Worm (Caenorhabditis elegans) whole organism, midembryonic: ENCODE data around the gene idpp-6.

Source experiments
- T22C8.4 ChIP-seq: fragments of 200-800 bp; sonication (Bioruptor generic); IDR thresholded peaks from 2 replicates; pipeline ENCODE4 v1.3.6; 2022; ENCODE audit warnings: missing genetic modification characterization, missing compliant biosample characterization
- cog-1 ChIP-seq: sonication (generic microtip); optimal IDR thresholded peaks from 2 replicates; lab custom pipeline; 2016; ENCODE audit warnings: missing genetic modification characterization, missing compliant biosample characterization
- flt-1 ChIP-seq: fragments of 200-800 bp; sonication (Bioruptor generic); IDR thresholded peaks from 2 replicates; pipeline ENCODE4 v1.3.6; 2022; ENCODE audit warnings: missing genetic modification characterization, missing compliant biosample characterization
- klf-2 ChIP-seq: fragments of 200-800 bp; sonication (Bioruptor generic); conservative IDR thresholded peaks from 2 replicates; pipeline ENCODE4 v1.3.6; 2022; ENCODE audit warnings: missing genetic modification reagents, missing genetic modification characterization, missing compliant biosample characterization
- med-1 ChIP-seq: sonication (generic microtip); optimal IDR thresholded peaks from 2 replicates; lab custom pipeline; 2017; ENCODE audit warnings: missing genetic modification characterization, mild to moderate bottlenecking, missing compliant biosample characterization, antibody characterized with exemption, missing genetic modification reagents; ENCODE audit not compliant: insufficient read depth
- ref-1 ChIP-seq: fragments of 200-800 bp; sonication (Bioruptor generic); conservative IDR thresholded peaks from 2 replicates; pipeline ENCODE4 v1.3.6; 2022; ENCODE audit warnings: missing genetic modification reagents, missing genetic modification characterization, missing compliant biosample characterization
- tab-1 ChIP-seq: fragments of 200-800 bp; sonication (Bioruptor generic); IDR thresholded peaks from 2 replicates; pipeline ENCODE4 v1.3.6; 2022; ENCODE audit warnings: missing genetic modification characterization, missing compliant biosample characterization
- ztf-23 ChIP-seq: fragments of 200-800 bp; sonication (Bioruptor generic); IDR thresholded peaks from 2 replicates; pipeline ENCODE4 v1.3.6; 2022; ENCODE audit warnings: missing genetic modification reagents, missing genetic modification characterization, missing compliant biosample characterization
- ztf-29 ChIP-seq: fragments of 200-800 bp; sonication (Bioruptor generic); IDR thresholded peaks from 2 replicates; pipeline ENCODE4 v1.3.6; 2022; ENCODE audit warnings: missing genetic modification reagents, missing genetic modification characterization, missing compliant biosample characterization

Gene idpp-6

DNA sequence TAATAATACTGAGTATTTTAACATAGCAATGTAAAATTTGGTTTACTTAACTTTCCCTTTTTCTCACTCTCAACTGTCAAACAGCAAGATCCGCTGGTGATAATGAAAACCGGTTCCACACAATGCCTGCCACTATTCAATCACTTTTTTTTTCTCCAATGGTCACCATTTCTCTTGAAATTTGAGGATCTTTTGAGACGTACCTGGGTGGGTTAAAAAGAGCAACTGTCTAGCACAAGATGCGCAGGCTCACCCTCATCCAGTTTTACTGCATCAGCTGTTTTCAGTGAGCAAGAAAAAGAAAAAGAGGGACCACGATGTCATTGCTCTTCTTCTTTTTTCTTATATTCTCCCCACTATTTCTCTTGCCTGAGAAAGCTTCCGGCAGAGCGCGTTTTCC, 25.3 kb downstream of the idpp-6 start:
- TF ChIP-seq T22C8.4 (no peak), tab-1 (GFP tag; lab: Robert Waterston, UW) (no peak), med-1 (no peak)

DNA sequence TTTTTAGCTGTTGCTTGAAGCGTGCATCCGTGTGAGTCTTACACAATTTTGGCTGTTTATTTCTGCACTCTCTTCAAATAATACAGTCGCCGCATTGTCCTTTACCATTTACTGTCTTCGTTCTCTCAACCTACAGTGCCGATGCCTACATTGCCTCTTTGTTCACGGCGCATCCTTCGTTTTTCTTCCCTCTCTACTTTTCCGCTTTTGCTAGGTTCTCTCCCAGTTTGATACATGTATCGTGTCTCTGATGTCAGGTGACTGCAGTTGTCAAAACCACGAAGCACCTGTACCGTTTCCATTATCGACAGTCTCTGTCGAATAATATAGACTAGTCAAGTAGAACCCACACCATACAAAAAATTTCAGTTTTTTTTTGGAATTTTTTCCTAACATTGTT, 25.7 kb downstream of the idpp-6 start:
- TF ChIP-seq tab-1 (GFP tag; lab: Robert Waterston, UW) (no peak), flt-1 (GFP tag; lab: Robert Waterston, UW) (no peak), cog-1 (no peak), klf-2 (GFP tag; lab: Robert Waterston, UW) (no peak), T22C8.4 (no peak), ref-1 (GFP tag; lab: Robert Waterston, UW) (no peak), ztf-29 (GFP tag; lab: Robert Waterston, UW) (no peak), ztf-23 (GFP tag; lab: Robert Waterston, UW) (no peak), med-1 (no peak)

- TF ChIP-seq ref-1 (GFP tag; lab: Robert Waterston, UW) (no peak), T22C8.4 (no peak), ztf-23 (GFP tag; lab: Robert Waterston, UW) (no peak), ztf-29 (GFP tag; lab: Robert Waterston, UW) (no peak), med-1 (no peak), cog-1 (no peak), flt-1 (GFP tag; lab: Robert Waterston, UW) (no peak), klf-2 (GFP tag; lab: Robert Waterston, UW) (no peak), tab-1 (GFP tag; lab: Robert Waterston, UW) (no peak)
Observed at ce11 chrX:6813025-6813424, 30.1 kb downstream of the idpp-6 start.

- TF ChIP-seq flt-1 (GFP tag; lab: Robert Waterston, UW), result no peak
- no peak for TF ChIP-seq med-1
- TF ChIP-seq ztf-23 (GFP tag; lab: Robert Waterston, UW), result no peak
- TF ChIP-seq klf-2 (GFP tag; lab: Robert Waterston, UW), result no peak
- TF ChIP-seq cog-1, result no peak
- TF ChIP-seq ref-1 (GFP tag; lab: Robert Waterston, UW), result no peak
- TF ChIP-seq ztf-29 (GFP tag; lab: Robert Waterston, UW), result no peak
- TF ChIP-seq T22C8.4, result no peak
Observed at ce11 chrX:6818036-6818488, 35.1 kb downstream of the idpp-6 start, which contains the start of gene dhs-28. Gene dhs-28 (plus strand): TSS chrX:6818438.

DNA sequence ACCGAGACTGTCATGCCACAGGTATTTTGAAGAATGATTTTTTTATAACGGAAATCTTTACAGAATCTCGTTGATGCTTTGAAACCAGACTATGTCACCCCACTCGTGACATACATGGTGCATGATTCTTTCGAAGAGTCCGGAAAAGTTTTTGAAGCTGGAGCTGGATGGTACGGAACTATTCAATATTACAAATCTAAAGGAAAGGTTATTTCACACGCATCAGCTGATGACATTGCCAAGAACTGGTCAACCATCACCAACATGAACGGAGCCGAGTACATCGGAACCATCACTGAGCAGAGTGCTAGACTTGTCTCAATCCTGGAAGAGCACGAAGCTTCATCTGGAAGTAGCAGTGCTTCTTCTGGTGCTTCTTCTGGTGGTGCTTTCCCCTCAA, 36.2 kb downstream of the idpp-6 start:
- no peak for TF ChIP-seq cog-1
- no peak for TF ChIP-seq tab-1 (GFP tag; lab: Robert Waterston, UW)
- TF ChIP-seq ztf-23 (GFP tag; lab: Robert Waterston, UW), result no peak
- no peak for TF ChIP-seq klf-2 (GFP tag; lab: Robert Waterston, UW)
- TF ChIP-seq med-1, result no peak
- no peak for TF ChIP-seq flt-1 (GFP tag; lab: Robert Waterston, UW)
- no peak for TF ChIP-seq ref-1 (GFP tag; lab: Robert Waterston, UW)
- no peak for TF ChIP-seq T22C8.4
- TF ChIP-seq ztf-29 (GFP tag; lab: Robert Waterston, UW), result no peak

DNA sequence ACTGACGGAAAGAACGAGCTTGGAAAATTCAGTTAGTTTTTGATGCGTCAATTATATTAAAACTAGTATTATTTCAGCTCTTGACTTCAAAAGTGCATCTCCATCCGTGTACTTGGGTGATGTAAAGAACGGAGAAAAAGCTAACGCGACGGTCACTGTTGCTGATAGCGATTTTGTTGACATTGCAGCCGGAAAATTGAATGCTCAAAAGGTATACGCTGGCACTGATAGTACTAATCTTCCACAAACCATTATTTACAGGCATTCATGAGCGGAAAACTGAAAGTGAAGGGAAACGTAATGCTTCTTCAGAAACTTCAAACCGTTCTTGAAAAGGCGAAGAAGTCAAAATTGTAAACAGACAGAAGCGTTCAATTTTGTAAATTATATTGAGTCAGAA, 36.7 kb downstream of the idpp-6 start:
- TF ChIP-seq ztf-29 (GFP tag; lab: Robert Waterston, UW) (no peak), klf-2 (GFP tag; lab: Robert Waterston, UW) (no peak), tab-1 (GFP tag; lab: Robert Waterston, UW) (no peak), T22C8.4 (no peak), ztf-23 (GFP tag; lab: Robert Waterston, UW) (no peak), med-1 (no peak), flt-1 (GFP tag; lab: Robert Waterston, UW) (no peak), ref-1 (GFP tag; lab: Robert Waterston, UW) (no peak)

DNA sequence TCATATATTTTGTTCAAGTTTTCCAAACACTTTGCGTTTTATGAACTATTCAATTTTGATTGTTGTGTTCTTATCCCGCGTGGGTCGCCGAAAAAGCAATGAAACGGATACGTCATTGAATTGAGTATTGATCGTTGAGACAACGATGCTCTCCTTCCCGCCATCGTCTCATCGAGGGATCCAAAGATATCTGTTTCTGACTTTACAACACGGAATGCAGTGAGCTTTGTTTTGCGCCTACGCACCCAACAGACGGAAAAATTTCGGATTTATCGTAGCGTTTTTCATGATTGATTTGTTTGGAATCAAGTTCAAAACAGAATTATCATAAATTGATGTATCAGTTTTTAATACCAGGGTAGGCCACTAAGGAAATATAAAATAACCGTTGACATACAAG, 39.6 kb downstream of the idpp-6 start:
- TF ChIP-seq klf-2 (GFP tag; lab: Robert Waterston, UW), result no peak
- TF ChIP-seq med-1, result no peak
- no peak for TF ChIP-seq T22C8.4
- TF ChIP-seq flt-1 (GFP tag; lab: Robert Waterston, UW), result no peak

DNA sequence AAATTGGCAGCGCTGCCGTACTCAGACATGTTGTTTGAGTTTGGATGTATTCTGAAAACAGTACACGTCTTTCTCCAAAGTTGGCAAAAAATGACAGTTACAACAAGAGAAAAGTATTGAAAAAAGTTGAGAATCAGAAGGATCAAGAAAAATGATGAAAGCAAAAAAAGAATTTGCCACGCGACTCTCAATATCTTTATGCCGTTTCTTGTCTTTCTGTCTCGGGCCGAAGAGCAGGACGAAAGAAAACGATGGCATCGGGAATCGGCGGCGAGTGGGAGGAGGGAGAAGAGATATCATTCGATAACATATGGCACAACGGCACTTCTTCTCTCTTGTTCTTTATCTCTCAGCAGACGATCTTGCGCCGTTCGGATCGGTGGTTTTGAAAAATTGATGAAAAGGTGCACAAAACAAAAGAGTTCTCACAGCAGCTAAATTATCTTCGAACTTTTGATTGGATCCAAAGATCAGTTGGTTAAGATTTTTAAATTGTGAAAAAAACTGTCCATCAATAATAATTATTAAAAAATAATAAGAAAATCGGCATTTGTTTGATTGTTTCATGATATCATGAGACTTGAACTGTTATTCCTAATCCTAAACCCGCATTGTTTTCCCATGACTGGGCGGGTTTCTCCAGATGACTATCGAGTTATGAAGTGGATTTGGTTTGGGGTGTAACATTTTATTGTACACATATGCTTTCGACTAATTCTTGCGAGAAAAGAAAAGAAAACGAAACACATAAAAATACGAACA, 40.4 kb downstream of the idpp-6 start, which contains the start of gene gei-15:
Gene gei-15 (minus strand): TSS at position 51 of the 762 bp plus-strand sequence.
- no peak for TF ChIP-seq klf-2 (GFP tag; lab: Robert Waterston, UW)
- no peak for TF ChIP-seq med-1
- TF ChIP-seq flt-1 (GFP tag; lab: Robert Waterston, UW), result no peak
- no peak for TF ChIP-seq ztf-29 (GFP tag; lab: Robert Waterston, UW)
- TF ChIP-seq T22C8.4, result no peak
- TF ChIP-seq ztf-23 (GFP tag; lab: Robert Waterston, UW), result no peak
- TF ChIP-seq ref-1 (GFP tag; lab: Robert Waterston, UW), result no peak
- no peak for TF ChIP-seq cog-1
- no peak for TF ChIP-seq tab-1 (GFP tag; lab: Robert Waterston, UW)

DNA sequence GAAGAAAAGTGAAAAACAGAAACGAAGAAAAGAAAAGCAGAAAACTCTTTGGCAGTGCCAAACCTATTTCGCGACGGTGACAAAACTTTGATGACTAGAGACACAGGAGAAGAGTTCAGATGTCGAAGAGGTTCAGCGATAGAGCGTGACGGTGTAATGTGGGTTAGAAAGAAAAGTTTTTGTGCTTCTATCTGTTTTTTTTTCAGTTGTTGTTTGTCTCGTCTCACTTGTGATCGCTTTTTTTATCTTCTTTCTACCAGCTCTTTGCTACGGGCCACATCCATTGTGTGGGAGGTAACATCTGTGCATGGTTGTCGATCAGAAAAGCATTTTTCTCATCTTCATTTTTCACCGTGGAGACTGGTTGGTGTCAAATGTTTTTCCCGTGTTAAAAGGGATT, 42.9 kb downstream of the idpp-6 start, which contains the start of gene F41B4.1:
Gene F41B4.1 (minus strand): TSS at position 23 of the 400 bp plus-strand sequence.
- no peak for TF ChIP-seq med-1
- no peak for TF ChIP-seq cog-1
- no peak for TF ChIP-seq ztf-29 (GFP tag; lab: Robert Waterston, UW)
- TF ChIP-seq ztf-23 (GFP tag; lab: Robert Waterston, UW), result no peak
- no peak for TF ChIP-seq T22C8.4
- TF ChIP-seq klf-2 (GFP tag; lab: Robert Waterston, UW), result no peak
- no peak for TF ChIP-seq ref-1 (GFP tag; lab: Robert Waterston, UW)
- no peak for TF ChIP-seq flt-1 (GFP tag; lab: Robert Waterston, UW)
- TF ChIP-seq tab-1 (GFP tag; lab: Robert Waterston, UW), result no peak
